Worm (Caenorhabditis elegans): ENCODE results near the gene ethe-1.

The ethe-1 gene

ce11 chrIV:9530768-9531167 lies 22.2 kb upstream of the ethe-1 start:
- no peak for TF ChIP-seq nhr-21 (tag; optimal IDR thresholded peaks at IDR 0.05)
- no peak for TF ChIP-seq unc-39 (tag; optimal IDR thresholded peaks at IDR 0.05)
- no peak for TF ChIP-seq lin-11 (tag; optimal IDR thresholded peaks at IDR 0.05)
- TF ChIP-seq C34F6.9 (tag; optimal IDR thresholded peaks at IDR 0.05) = no peak
- TF ChIP-seq gmeb-1 (tag; optimal IDR thresholded peaks at IDR 0.05) = no peak
- TF ChIP-seq lsy-2 (tag; optimal IDR thresholded peaks at IDR 0.05) = no peak
- no peak for TF ChIP-seq elt-3 (tag; optimal IDR thresholded peaks at IDR 0.05)
- TF ChIP-seq R02D3.7 (tag; optimal IDR thresholded peaks at IDR 0.05) = no peak
- TF ChIP-seq egl-27 (tag; optimal IDR thresholded peaks at IDR 0.05) = no peak
- TF ChIP-seq sma-9 (GFP tag; optimal IDR thresholded peaks at IDR 0.05) = no peak
- TF ChIP-seq sma-9 (tag; optimal IDR thresholded peaks at IDR 0.05) = no peak
- no peak for TF ChIP-seq mdl-1 (tag; optimal IDR thresholded peaks at IDR 0.05)

- TF ChIP-seq nhr-23 (tag; optimal IDR thresholded peaks at IDR 0.05) = no peak
- no peak for TF ChIP-seq C34F6.9 (tag; optimal IDR thresholded peaks at IDR 0.05)
- no peak for TF ChIP-seq nhr-6 (tag; optimal IDR thresholded peaks at IDR 0.05)
- no peak for TF ChIP-seq sma-9 (GFP tag; optimal IDR thresholded peaks at IDR 0.05)
- no peak for TF ChIP-seq sma-9 (tag; optimal IDR thresholded peaks at IDR 0.05)
- TF ChIP-seq snpc-4 (tag; optimal IDR thresholded peaks at IDR 0.05) = no peak
- no peak for TF ChIP-seq nhr-11 (tag; optimal IDR thresholded peaks at IDR 0.05)
- TF ChIP-seq unc-55 (GFP tag; optimal IDR thresholded peaks at IDR 0.05) = no peak
- TF ChIP-seq lin-13 (GFP tag; optimal IDR thresholded peaks at IDR 0.05) = no peak
- TF ChIP-seq mbf-1 (tag; optimal IDR thresholded peaks at IDR 0.05) = no peak
- no peak for TF ChIP-seq skn-1 (tag; optimal IDR thresholded peaks at IDR 0.05)
- no peak for TF ChIP-seq ceh-16 (tag; optimal IDR thresholded peaks at IDR 0.05)
- no peak for TF ChIP-seq ztf-1 (GFP tag; conservative IDR thresholded peaks at IDR 0.05)
- no peak for TF ChIP-seq nhr-21 (tag; optimal IDR thresholded peaks at IDR 0.05)
- TF ChIP-seq unc-39 (tag; optimal IDR thresholded peaks at IDR 0.05) = no peak
- TF ChIP-seq blmp-1 (tag; optimal IDR thresholded peaks at IDR 0.05; ENCODE audit: insufficient read depth) = no peak
- TF ChIP-seq elt-1 (tag; optimal IDR thresholded peaks at IDR 0.05) = no peak
- no peak for TF ChIP-seq fos-1 (tag; optimal IDR thresholded peaks at IDR 0.05)
- TF ChIP-seq gmeb-1 (tag; optimal IDR thresholded peaks at IDR 0.05) = no peak
- no peak for TF ChIP-seq sma-3 (GFP tag; optimal IDR thresholded peaks at IDR 0.05)
- no peak for TF ChIP-seq zag-1 (tag; optimal IDR thresholded peaks at IDR 0.05)
Measured at ce11 chrIV:9529647-9530046, 21.1 kb upstream of the ethe-1 start, which contains the start of gene elo-7. Gene elo-7, plus strand, starts transcription at chrIV:9529947.

- TF ChIP-seq nhr-25 (tag; optimal IDR thresholded peaks at IDR 0.05) = no peak
- TF ChIP-seq fos-1 (tag; optimal IDR thresholded peaks at IDR 0.05) = peak; percentile 5
- TF ChIP-seq lin-39 (tag; optimal IDR thresholded peaks at IDR 0.05) = no peak
Measured at ce11 chrIV:9527002-9527401, 18.4 kb upstream of the ethe-1 start.

ce11 chrIV:9525682-9526416 lies 17.3 kb upstream of the ethe-1 start, which contains the start of gene elo-1:
Gene elo-1, plus strand, starts transcription at chrIV:9526366.
- peak; percentile 30 for TF ChIP-seq nhr-129 (tag; optimal IDR thresholded peaks at IDR 0.05)
- TF ChIP-seq nhr-25 (tag; optimal IDR thresholded peaks at IDR 0.05) = peak; percentile 34
- peak; percentile 12 for TF ChIP-seq nhr-6 (tag; optimal IDR thresholded peaks at IDR 0.05)
- TF ChIP-seq lsy-2 (tag; optimal IDR thresholded peaks at IDR 0.05) = peak in 1 of 2 experiments; percentile 16
- no peak for TF ChIP-seq unc-55 (GFP tag; optimal IDR thresholded peaks at IDR 0.05)
- TF ChIP-seq F13H6.1 (tag; optimal IDR thresholded peaks at IDR 0.05) = peak; percentile 42
- TF ChIP-seq egl-27 (tag; optimal IDR thresholded peaks at IDR 0.05) = peak; percentile 27
- TF ChIP-seq unc-62 (GFP tag; optimal IDR thresholded peaks at IDR 0.05) = no peak
- peak; percentile 82 for TF ChIP-seq blmp-1 (tag; optimal IDR thresholded peaks at IDR 0.05; ENCODE audit: insufficient read depth)
- TF ChIP-seq sma-3 (GFP tag; optimal IDR thresholded peaks at IDR 0.05) = peak; percentile 61
- peak; percentile 57 for TF ChIP-seq gmeb-1 (tag; optimal IDR thresholded peaks at IDR 0.05)
- peak; percentile 28 for TF ChIP-seq lin-13 (GFP tag; optimal IDR thresholded peaks at IDR 0.05)
- no peak for TF ChIP-seq nhr-77 (tag; optimal IDR thresholded peaks at IDR 0.05)
- TF ChIP-seq fos-1 (tag; optimal IDR thresholded peaks at IDR 0.05) = peak; percentile 80
- peak; percentile 64 for TF ChIP-seq crh-2 (tag; optimal IDR thresholded peaks at IDR 0.05)
- peak; percentile 69 for TF ChIP-seq sma-9 (GFP tag; optimal IDR thresholded peaks at IDR 0.05)
- TF ChIP-seq sma-9 (tag; optimal IDR thresholded peaks at IDR 0.05) = no peak
- TF ChIP-seq dmd-4 (tag; optimal IDR thresholded peaks at IDR 0.05) = no peak

All from whole organism, L2 larva.